Worm (Caenorhabditis elegans) whole organism, L2 larva: ENCODE measurements around the gene C05D12.2.
A peak's percentile ranks its signal among the peaks of the same experiment; 100 is the strongest.

Experiments used
- C34F6.9 ChIP-seq: fragments of 150-350 bp; optimal IDR thresholded peaks from 2 replicates; lab custom pipeline; 2014; ENCODE audit warnings: missing biosample characterization, missing genetic modification characterization
- F13H6.1 ChIP-seq: sonication (generic microtip); optimal IDR thresholded peaks from 2 replicates; lab custom pipeline; 2016; ENCODE audit warnings: missing genetic modification characterization, missing compliant biosample characterization
- R02D3.7 ChIP-seq: fragments of 150-350 bp; optimal IDR thresholded peaks from 2 replicates; lab custom pipeline; 2014; ENCODE audit warnings: missing biosample characterization, missing genetic modification characterization
- alr-1 ChIP-seq: fragments of 150-350 bp; optimal IDR thresholded peaks from 2 replicates; lab custom pipeline; 2014; ENCODE audit warnings: missing biosample characterization, missing genetic modification characterization
- ama-1 ChIP-seq: fragments of 150-350 bp; optimal IDR thresholded peaks from 2 replicates; lab custom pipeline; 2018; ENCODE audit warnings: inconsistent platforms
- blmp-1 ChIP-seq: sonication (generic microtip); optimal IDR thresholded peaks from 2 replicates; lab custom pipeline; 2017; ENCODE audit warnings: missing genetic modification characterization, mild to moderate bottlenecking, missing compliant biosample characterization, antibody characterized with exemption, moderate library complexity; ENCODE audit not compliant: insufficient read depth
- crh-2 ChIP-seq: sonication (generic microtip); optimal IDR thresholded peaks from 2 replicates; lab custom pipeline; 2017; ENCODE audit warnings: missing biosample characterization, missing genetic modification characterization
- dmd-4 ChIP-seq: sonication (generic microtip); optimal IDR thresholded peaks from 2 replicates; lab custom pipeline; 2017; ENCODE audit warnings: missing biosample characterization, missing genetic modification characterization
- egl-27 ChIP-seq: sonication (generic microtip); optimal IDR thresholded peaks from 3 replicates; lab custom pipeline; 2017; ENCODE audit warnings: missing biosample characterization, missing genetic modification reagents, missing genetic modification characterization
- elt-1 ChIP-seq: fragments of 150-350 bp; optimal IDR thresholded peaks from 2 replicates; lab custom pipeline; 2014; ENCODE audit warnings: missing biosample characterization, missing genetic modification characterization
- elt-3 ChIP-seq: sonication (generic microtip); optimal IDR thresholded peaks from 2 replicates; lab custom pipeline; 2017; ENCODE audit warnings: missing biosample characterization, missing genetic modification characterization
- fos-1 ChIP-seq: fragments of 150-350 bp; optimal IDR thresholded peaks from 2 replicates; lab custom pipeline; 2014; ENCODE audit warnings: missing biosample characterization, missing genetic modification characterization
- gmeb-1 ChIP-seq: fragments of 150-350 bp; optimal IDR thresholded peaks from 2 replicates; lab custom pipeline; 2014; ENCODE audit warnings: missing biosample characterization, missing genetic modification characterization
- lin-11 ChIP-seq: fragments of 150-350 bp; sonication (generic microtip); optimal IDR thresholded peaks from 2 replicates; lab custom pipeline; 2014; ENCODE audit warnings: missing biosample characterization, missing genetic modification characterization, inconsistent platforms, mixed read lengths
- lin-13 ChIP-seq: fragments of 150-350 bp; optimal IDR thresholded peaks from 2 replicates; lab custom pipeline; 2014; ENCODE audit warnings: missing biosample characterization, missing genetic modification reagents, missing genetic modification characterization
- lsy-2 ChIP-seq, 2 experiments: fragments of 150-350 bp in 1 of 2; sonication (generic microtip) in 1 of 2; optimal IDR thresholded peaks; 2 replicates each; lab custom pipeline; 2014 to 2017; ENCODE audit warnings: missing biosample characterization in 2 of 2, missing genetic modification characterization in 2 of 2
- mab-5 ChIP-seq: fragments of 150-350 bp; optimal IDR thresholded peaks from 2 replicates; lab custom pipeline; 2014; ENCODE audit warnings: missing biosample characterization, missing genetic modification characterization
- mbf-1 ChIP-seq: sonication (generic microtip); optimal IDR thresholded peaks from 2 replicates; lab custom pipeline; 2017; ENCODE audit warnings: missing biosample characterization, missing genetic modification characterization
- mdl-1 ChIP-seq, 2 experiments: fragments of 150-350 bp in 1 of 2; sonication (generic microtip) in 1 of 2; optimal IDR thresholded peaks; 2 replicates each; lab custom pipeline; 2017; ENCODE audit warnings: missing biosample characterization in 2 of 2, missing genetic modification characterization in 2 of 2
- nhr-10 ChIP-seq: sonication (generic microtip); optimal IDR thresholded peaks from 2 replicates; lab custom pipeline; 2017; ENCODE audit warnings: missing biosample characterization, missing genetic modification characterization
- nhr-11 ChIP-seq: fragments of 150-350 bp; optimal IDR thresholded peaks from 2 replicates; lab custom pipeline; 2014; ENCODE audit warnings: missing biosample characterization, missing genetic modification characterization
- nhr-12 ChIP-seq: fragments of 150-350 bp; optimal IDR thresholded peaks from 2 replicates; lab custom pipeline; 2014; ENCODE audit warnings: missing biosample characterization, missing genetic modification characterization
- nhr-129 ChIP-seq: fragments of 150-350 bp; optimal IDR thresholded peaks from 2 replicates; lab custom pipeline; 2014; ENCODE audit warnings: missing biosample characterization, missing genetic modification characterization
- nhr-21 ChIP-seq: fragments of 150-350 bp; optimal IDR thresholded peaks from 2 replicates; lab custom pipeline; 2014; ENCODE audit warnings: missing biosample characterization, missing genetic modification characterization
- nhr-23 ChIP-seq: fragments of 150-350 bp; optimal IDR thresholded peaks from 2 replicates; lab custom pipeline; 2014; ENCODE audit warnings: missing biosample characterization, missing genetic modification reagents, missing genetic modification characterization
- nhr-25 ChIP-seq: fragments of 150-350 bp; sonication (generic microtip); optimal IDR thresholded peaks from 3 replicates; lab custom pipeline; 2014; ENCODE audit warnings: missing biosample characterization, missing genetic modification characterization
- nhr-6 ChIP-seq: fragments of 150-350 bp; optimal IDR thresholded peaks from 2 replicates; lab custom pipeline; 2014; ENCODE audit warnings: missing biosample characterization, missing genetic modification characterization
- peb-1 ChIP-seq: fragments of 150-350 bp; optimal IDR thresholded peaks from 2 replicates; lab custom pipeline; 2014; ENCODE audit warnings: missing biosample characterization, missing genetic modification characterization
- sem-4 ChIP-seq: fragments of 150-350 bp; optimal IDR thresholded peaks from 2 replicates; lab custom pipeline; 2014; ENCODE audit warnings: missing biosample characterization, missing genetic modification reagents, missing genetic modification characterization
- skn-1 ChIP-seq: sonication (generic microtip); optimal IDR thresholded peaks from 2 replicates; lab custom pipeline; 2017; ENCODE audit warnings: missing biosample characterization, missing genetic modification characterization
- sma-3 ChIP-seq: sonication (generic microtip); optimal IDR thresholded peaks from 2 replicates; lab custom pipeline; 2016; ENCODE audit warnings: missing genetic modification reagents, missing genetic modification characterization, missing compliant biosample characterization
- sma-9 ChIP-seq, 2 experiments: fragments of 150-350 bp in 1 of 2; sonication (generic microtip) in 1 of 2; optimal IDR thresholded peaks; 2 replicates each; lab custom pipeline; 2014 to 2016; ENCODE audit warnings: missing genetic modification characterization in 2 of 2, mild to moderate bottlenecking in 1 of 2, missing biosample characterization in 1 of 2, missing compliant biosample characterization in 1 of 2, missing genetic modification reagents in 1 of 2, moderate library complexity in 1 of 2
- snpc-4 ChIP-seq: fragments of 150-350 bp; optimal IDR thresholded peaks from 2 replicates; lab custom pipeline; 2014; ENCODE audit warnings: missing biosample characterization, missing genetic modification characterization
- unc-55 ChIP-seq: fragments of 150-350 bp; sonication (generic microtip); optimal IDR thresholded peaks from 3 replicates; lab custom pipeline; 2014; ENCODE audit warnings: missing biosample characterization, missing genetic modification reagents, missing genetic modification characterization
- unc-62 ChIP-seq: fragments of 150-350 bp; optimal IDR thresholded peaks from 2 replicates; lab custom pipeline; 2014; ENCODE audit warnings: missing biosample characterization, missing genetic modification reagents, missing genetic modification characterization
- ztf-1 ChIP-seq: fragments of 200-800 bp; sonication (Bioruptor generic); conservative IDR thresholded peaks from 2 replicates; pipeline ENCODE4 v1.3.6; 2022; ENCODE audit warnings: missing genetic modification characterization, missing compliant biosample characterization
- ztf-11 ChIP-seq: sonication (generic microtip); optimal IDR thresholded peaks from 2 replicates; lab custom pipeline; 2017; ENCODE audit warnings: missing biosample characterization, missing genetic modification characterization
- ztf-4 ChIP-seq: fragments of 150-350 bp; optimal IDR thresholded peaks from 2 replicates; lab custom pipeline; 2014; ENCODE audit warnings: missing biosample characterization, missing genetic modification characterization

The C05D12.2 gene

DNA sequence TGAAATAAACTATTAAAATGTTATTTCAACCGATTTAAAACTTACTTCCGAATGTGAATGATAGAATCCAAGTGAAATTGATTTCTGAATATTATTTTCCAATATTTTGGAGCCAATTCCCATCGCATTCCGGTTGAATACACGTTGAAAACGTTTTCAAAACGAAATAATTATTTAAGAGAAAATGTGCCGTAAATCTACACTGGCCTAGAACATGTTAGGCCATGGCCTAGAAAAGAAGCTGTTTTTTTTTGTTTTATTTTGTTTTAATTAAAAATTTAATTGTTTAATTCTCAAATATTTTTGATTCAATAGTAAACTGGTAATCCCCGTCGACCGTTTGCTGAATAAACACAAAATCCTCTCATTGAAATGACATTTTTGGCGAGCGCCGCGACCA lies 45.8 kb downstream of the C05D12.2 start:
- no peak for TF ChIP-seq C34F6.9 (tag; lab: Kevin White, UChicago)
- no peak for TF ChIP-seq sma-3 (GFP tag; lab: Kevin White, UChicago)
- TF ChIP-seq ztf-1 (GFP tag; lab: Robert Waterston, UW), result no peak
- no peak for TF ChIP-seq elt-3 (tag; lab: Kevin White, UChicago)
- no peak for TF ChIP-seq skn-1 (tag; lab: Kevin White, UChicago)
- TF ChIP-seq R02D3.7 (tag; lab: Kevin White, UChicago), result peak; percentile 14
- peak; percentile 15 for TF ChIP-seq sma-9 (GFP tag; optimal IDR thresholded peaks at IDR 0.05; lab: Kevin White, UChicago)
- no peak for TF ChIP-seq sma-9 (tag; optimal IDR thresholded peaks at IDR 0.05; lab: Kevin White, UChicago)
- TF ChIP-seq dmd-4 (tag; lab: Kevin White, UChicago), result no peak
- TF ChIP-seq nhr-11 (tag; lab: Kevin White, UChicago), result no peak
- TF ChIP-seq blmp-1 (tag; lab: Kevin White, UChicago), result no peak
- TF ChIP-seq mab-5, result no peak
- no peak for TF ChIP-seq nhr-12 (tag; lab: Kevin White, UChicago)
- no peak for TF ChIP-seq mbf-1
- no peak for TF ChIP-seq nhr-25 (tag; lab: Kevin White, UChicago)
- TF ChIP-seq nhr-23, result no peak
- TF ChIP-seq crh-2 (tag; lab: Kevin White, UChicago), result no peak
- no peak for TF ChIP-seq sem-4
- no peak for TF ChIP-seq mdl-1 (tag; optimal IDR thresholded peaks at IDR 0.05; lab: Kevin White, UChicago)
- peak; percentile 32 for TF ChIP-seq unc-55 (GFP tag; lab: Kevin White, UChicago)
- no peak for TF ChIP-seq lin-11 (tag; lab: Kevin White, UChicago)
- no peak for TF ChIP-seq ztf-4

DNA sequence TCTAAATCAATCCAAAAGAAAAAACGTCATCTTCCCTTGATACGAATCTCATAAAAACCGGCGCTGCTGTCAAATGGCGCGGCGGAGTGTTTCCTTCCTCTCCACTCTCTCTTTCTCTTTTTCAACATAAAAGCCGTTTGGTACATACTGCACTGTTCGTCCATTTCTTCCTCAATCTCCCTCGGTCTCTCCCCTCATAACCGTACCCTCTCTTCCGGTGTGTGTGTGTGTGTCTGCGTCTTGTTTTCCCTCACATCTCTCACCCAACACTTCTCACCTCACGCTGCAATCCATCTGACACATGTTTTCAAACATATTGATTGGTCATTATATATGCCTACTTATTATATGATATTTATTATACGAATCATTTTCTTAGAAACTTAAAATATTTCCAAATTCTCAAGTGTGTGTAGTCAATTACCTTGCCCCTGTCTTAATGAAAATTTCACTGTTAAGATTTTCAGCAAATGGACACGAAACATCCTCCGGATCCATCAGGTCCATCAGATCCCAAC lies 46.4 kb downstream of the C05D12.2 start, which contains the start of the genes aars-1 and rga-1:
Gene aars-1 (minus strand): TSS at position 71 of the 518 bp plus-strand sequence.
Gene rga-1 (plus strand): TSS at position 468 of the 518 bp plus-strand sequence.
- TF ChIP-seq nhr-6 (tag; lab: Kevin White, UChicago) (no peak), F13H6.1 (tag; lab: Kevin White, UChicago) (peak; percentile 75), ztf-11 (tag; lab: Kevin White, UChicago) (no peak), nhr-25 (tag; lab: Kevin White, UChicago) (peak; percentile 73), crh-2 (tag; lab: Kevin White, UChicago) (peak; percentile 39), sma-9 (GFP tag; optimal IDR thresholded peaks at IDR 0.05; lab: Kevin White, UChicago) (peak; percentile 83), sma-9 (tag; optimal IDR thresholded peaks at IDR 0.05; lab: Kevin White, UChicago) (no peak), fos-1 (tag; lab: Kevin White, UChicago) (peak; percentile 68), R02D3.7 (tag; lab: Kevin White, UChicago) (no peak), egl-27 (tag; lab: Kevin White, UChicago) (no peak), alr-1 (no peak), lin-11 (tag; lab: Kevin White, UChicago) (no peak), nhr-21 (tag; lab: Kevin White, UChicago) (peak; percentile 48), nhr-10 (tag; lab: Kevin White, UChicago) (no peak), nhr-129 (tag; lab: Kevin White, UChicago) (peak; percentile 70), ama-1 (lab: Kevin White, UChicago) (no peak), mdl-1 (tag; optimal IDR thresholded peaks at IDR 0.05; lab: Kevin White, UChicago) (no peak), sma-3 (GFP tag; lab: Kevin White, UChicago) (peak; percentile 40), snpc-4 (no peak), lin-13 (peak; percentile 20), unc-55 (GFP tag; lab: Kevin White, UChicago) (peak; percentile 50), blmp-1 (tag; lab: Kevin White, UChicago) (peak; percentile 70), sem-4 (peak; percentile 77), peb-1 (no peak), unc-62 (GFP tag; lab: Kevin White, UChicago) (no peak), gmeb-1 (tag; lab: Kevin White, UChicago) (no peak), elt-1 (tag; lab: Kevin White, UChicago) (no peak), C34F6.9 (tag; lab: Kevin White, UChicago) (peak; percentile 77), ztf-1 (GFP tag; lab: Robert Waterston, UW) (no peak), lsy-2 (tag; optimal IDR thresholded peaks at IDR 0.05; lab: Kevin White, UChicago) (peak in 1 of 2 experiments; percentile 70), skn-1 (tag; lab: Kevin White, UChicago) (no peak)
- TF ChIP-seq, all 48 proteins: peak for 14
